Worm (Caenorhabditis elegans): ENCODE measurements around the gene Y25C1A.14.

DNA sequence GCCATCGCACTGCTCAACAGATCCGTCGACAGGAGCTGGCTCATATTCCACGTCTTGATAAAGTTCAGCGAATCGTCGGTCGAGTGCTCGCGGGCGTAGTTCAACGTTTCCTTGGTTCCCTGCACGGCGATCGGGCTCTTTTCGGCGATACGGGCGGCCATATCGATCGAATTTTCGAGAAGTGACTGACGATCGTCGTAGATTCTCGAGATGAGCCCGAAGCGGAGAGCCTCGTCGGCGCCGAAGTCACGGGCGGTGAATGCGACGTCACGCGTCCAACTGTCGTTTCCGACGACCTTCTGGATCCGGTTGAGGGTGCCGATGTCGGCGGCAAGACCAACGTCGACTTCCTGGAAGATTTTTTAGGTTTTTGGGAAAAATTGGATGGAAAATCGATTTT lies 12.8 kb upstream of the Y25C1A.14 start:
- TF ChIP-seq med-1 (GFP tag; optimal IDR thresholded peaks at IDR 0.05; ENCODE audit: insufficient read depth), result no peak
- no peak for TF ChIP-seq cog-1 (tag; optimal IDR thresholded peaks at IDR 0.05)
- TF ChIP-seq tab-1 (GFP tag; IDR thresholded peaks at IDR 0.05), result no peak
- TF ChIP-seq klf-2 (GFP tag; conservative IDR thresholded peaks at IDR 0.05), result no peak
- no peak for TF ChIP-seq T22C8.4 (GFP tag; IDR thresholded peaks at IDR 0.05)
- TF ChIP-seq flt-1 (GFP tag; IDR thresholded peaks at IDR 0.05), result no peak
- TF ChIP-seq ref-1 (GFP tag; conservative IDR thresholded peaks at IDR 0.05), result no peak
- TF ChIP-seq ztf-29 (GFP tag; IDR thresholded peaks at IDR 0.05), result no peak
- TF ChIP-seq ztf-23 (GFP tag; IDR thresholded peaks at IDR 0.05), result no peak
